Worm (Caenorhabditis elegans): Measurements from ENCODE around the gene degt-1.

- TF ChIP-seq ama-1 (optimal IDR thresholded peaks at IDR 0.05), result no peak
- no peak for TF ChIP-seq ceh-82 (tag; optimal IDR thresholded peaks at IDR 0.05)
- TF ChIP-seq lin-39 (tag; optimal IDR thresholded peaks at IDR 0.05), result no peak
- TF ChIP-seq nhr-12 (tag; optimal IDR thresholded peaks at IDR 0.05), result no peak
- TF ChIP-seq ztf-11 (tag; optimal IDR thresholded peaks at IDR 0.05), result no peak
Observed at ce11 chrV:10571523-10571922, 31.4 kb downstream of the degt-1 start.
